Worm (Caenorhabditis elegans) whole organism, late embryonic: ENCODE measurements around the gene C34D4.4.

Experiments
- C08G9.2 ChIP-seq: sonication (generic microtip); optimal IDR thresholded peaks from 2 replicates; lab custom pipeline; 2016; ENCODE audit warnings: mild to moderate bottlenecking, missing genetic modification characterization, moderate library complexity, missing compliant biosample characterization
- Y22D7AL.16 ChIP-seq: sonication (generic microtip); optimal IDR thresholded peaks from 2 replicates; lab custom pipeline; 2016; ENCODE audit warnings: missing genetic modification characterization, missing compliant biosample characterization
- ama-1 ChIP-seq: fragments of 150-350 bp; optimal IDR thresholded peaks from 2 replicates; lab custom pipeline; 2014
- ceh-24 ChIP-seq: sonication (generic microtip); optimal IDR thresholded peaks from 2 replicates; lab custom pipeline; 2016; ENCODE audit warnings: mild to moderate bottlenecking, missing genetic modification characterization, missing compliant biosample characterization
- fkh-10 ChIP-seq: fragments of 150-350 bp; optimal IDR thresholded peaks from 2 replicates; lab custom pipeline; 2014; ENCODE audit warnings: missing biosample characterization, missing genetic modification reagents, missing genetic modification characterization
- nhr-232 ChIP-seq: sonication (generic microtip); optimal IDR thresholded peaks from 2 replicates; lab custom pipeline; 2016; ENCODE audit warnings: missing genetic modification characterization, missing compliant biosample characterization
- odd-2 ChIP-seq: sonication (generic microtip); optimal IDR thresholded peaks from 2 replicates; lab custom pipeline; 2017; ENCODE audit warnings: antibody characterized with exemption, mild to moderate bottlenecking, missing genetic modification characterization, missing compliant biosample characterization
- pqm-1 ChIP-seq: sonication (generic microtip); optimal IDR thresholded peaks from 2 replicates; lab custom pipeline; 2016; ENCODE audit warnings: missing genetic modification characterization, missing compliant biosample characterization
- sox-2 ChIP-seq: fragments of 200-800 bp; sonication (Bioruptor generic); IDR thresholded peaks from 2 replicates; pipeline ENCODE4 v1.3.6; 2022; ENCODE audit warnings: missing genetic modification reagents, missing genetic modification characterization, missing compliant biosample characterization
- tbx-2 ChIP-seq: sonication (generic microtip); optimal IDR thresholded peaks from 2 replicates; lab custom pipeline; 2016; ENCODE audit warnings: missing genetic modification characterization, missing compliant biosample characterization
- unc-55 ChIP-seq: sonication (generic microtip); optimal IDR thresholded peaks from 2 replicates; lab custom pipeline; 2017; ENCODE audit warnings: missing biosample characterization, missing genetic modification reagents, missing genetic modification characterization

DNA sequence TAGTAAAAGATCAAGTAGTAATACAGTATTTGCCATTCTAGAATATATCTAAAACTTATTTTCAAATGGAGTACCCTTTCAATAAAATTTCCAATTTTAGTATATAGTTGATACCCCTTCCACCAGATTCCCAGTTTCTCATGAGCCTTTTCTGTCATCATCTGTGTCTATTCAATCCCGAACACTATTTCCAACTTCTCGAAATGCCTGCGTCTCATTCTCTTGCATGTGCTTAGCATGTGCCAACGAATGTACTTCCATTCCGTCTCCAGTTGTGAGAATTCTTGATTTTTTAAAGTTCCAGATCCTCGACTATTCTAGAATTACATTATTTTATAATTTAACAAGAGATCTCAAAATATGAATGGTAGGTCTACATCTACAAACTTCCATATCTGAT lies 17.4 kb downstream of the C34D4.4 start, which contains the start of gene C42D4.18:
- TF ChIP-seq fkh-10 (GFP tag; lab: Kevin White, UChicago) (no peak), unc-55 (no peak), Y22D7AL.16 (tag; lab: Kevin White, UChicago) (no peak), odd-2 (tag; lab: Kevin White, UChicago) (no peak), ama-1 (lab: Kevin White, UChicago) (no peak), C08G9.2 (no peak), tbx-2 (tag; lab: Kevin White, UChicago) (no peak), ceh-24 (tag; lab: Kevin White, UChicago) (no peak), sox-2 (no peak), pqm-1 (tag; lab: Kevin White, UChicago) (no peak), nhr-232 (tag; lab: Kevin White, UChicago) (no peak)
